Fruit fly (Drosophila melanogaster) whole organism, pupa: Measurements from ENCODE around the gene CG34041.

ENCODE experiments used
- CG15710 ChIP-seq: fragments of 200-800 bp; sonication (Bioruptor generic); optimal IDR thresholded peaks from 2 replicates; lab custom pipeline; 2018; ENCODE audit warnings: missing biosample characterization, mild to moderate bottlenecking, missing genetic modification characterization, moderate library complexity
- CG9948 ChIP-seq: fragments of 200-800 bp; sonication (Bioruptor generic); optimal IDR thresholded peaks from 2 replicates; lab custom pipeline; 2018; ENCODE audit warnings: missing biosample characterization, mild to moderate bottlenecking, missing genetic modification characterization, moderate library complexity
- EcR ChIP-seq: fragments of 200-800 bp; sonication (Bioruptor generic); optimal IDR thresholded peaks from 3 replicates; lab custom pipeline; 2019; ENCODE audit warnings: missing biosample characterization, missing genetic modification characterization, mild to moderate bottlenecking, moderate library complexity, missing genetic modification reagents
- Ets98B ChIP-seq: fragments of 200-800 bp; sonication (Bioruptor generic); IDR thresholded peaks from 2 replicates; pipeline ENCODE4 v1.3.6; 2022; ENCODE audit warnings: missing biosample characterization, missing genetic modification characterization
- Snoo ChIP-seq: fragments of 200-800 bp; sonication (Bioruptor generic); optimal IDR thresholded peaks from 3 replicates; lab custom pipeline; 2017; ENCODE audit warnings: missing biosample characterization, mild to moderate bottlenecking, missing genetic modification characterization, inconsistent platforms

DNA sequence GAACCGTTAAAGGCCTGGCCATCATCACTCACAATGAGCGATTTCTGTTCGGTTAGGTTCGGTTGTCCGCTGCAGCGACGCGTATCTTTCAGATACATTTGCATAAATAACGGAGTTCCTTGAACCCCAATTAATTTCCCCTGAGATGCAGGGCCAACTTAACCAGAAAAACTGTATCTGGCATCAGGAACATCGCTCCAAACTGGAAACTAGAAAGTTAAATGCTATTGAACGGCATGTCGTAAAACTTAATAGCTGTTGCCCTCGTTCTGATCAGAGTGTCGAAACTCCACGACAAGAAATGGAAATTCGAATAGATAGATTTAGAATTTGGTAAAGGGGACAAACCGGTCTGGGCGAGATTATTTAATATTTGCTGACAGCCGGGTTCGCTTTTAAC is 35.5 kb upstream of the CG34041 start:
- TF ChIP-seq Ets98B (no peak), EcR (GFP tag; lab: Kevin White, UChicago) (peak; percentile 59), CG15710 (tag; lab: Kevin White, UChicago) (no peak), CG9948 (tag; lab: Kevin White, UChicago) (no peak), Snoo (tag; lab: Kevin White, UChicago) (no peak)
